Fruit fly (Drosophila melanogaster) whole organism, embryonic: ENCODE data around the gene Rrp45.
A peak's percentile ranks its signal among the peaks of the same experiment; 100 is the strongest.

Experiments used
- ATbp ChIP-seq: fragments of 200-800 bp; sonication (Bioruptor generic); optimal IDR thresholded peaks from 2 replicates; lab custom pipeline; 2017; ENCODE audit warnings: missing biosample characterization, mild to moderate bottlenecking, missing genetic modification characterization, missing genetic modification reagents
- Blimp-1 ChIP-seq: fragments of 200-800 bp; sonication (Bioruptor generic); optimal IDR thresholded peaks from 3 replicates; lab custom pipeline; 2018; ENCODE audit warnings: missing biosample characterization, missing genetic modification characterization, mild to moderate bottlenecking, moderate library complexity, missing genetic modification reagents
- CG10147 ChIP-seq: fragments of 200-800 bp; sonication (Bioruptor generic); optimal IDR thresholded peaks from 2 replicates; lab custom pipeline; 2019; ENCODE audit warnings: missing biosample characterization, mild to moderate bottlenecking, missing genetic modification characterization, moderate library complexity
- CG10267 ChIP-seq: fragments of 200-800 bp; sonication (Bioruptor generic); optimal IDR thresholded peaks from 2 replicates; lab custom pipeline; 2018; ENCODE audit warnings: missing biosample characterization, mild to moderate bottlenecking, missing genetic modification characterization, moderate library complexity
- CG10654 ChIP-seq: fragments of 200-800 bp; sonication (Bioruptor generic); optimal IDR thresholded peaks from 2 replicates; lab custom pipeline; 2016; ENCODE audit warnings: missing biosample characterization, missing genetic modification characterization
- CG11504 ChIP-seq: fragments of 200-800 bp; sonication (Bioruptor generic); optimal IDR thresholded peaks from 3 replicates; lab custom pipeline; 2019; ENCODE audit warnings: missing biosample characterization, mild to moderate bottlenecking, missing genetic modification characterization, moderate library complexity
- CG1233 ChIP-seq: fragments of 200-800 bp; sonication (Bioruptor generic); optimal IDR thresholded peaks from 4 replicates; lab custom pipeline; 2018; ENCODE audit warnings: missing biosample characterization, mild to moderate bottlenecking, missing genetic modification characterization
- CG12391 ChIP-seq: fragments of 200-800 bp; sonication (Bioruptor generic); optimal IDR thresholded peaks from 3 replicates; lab custom pipeline; 2018; ENCODE audit warnings: missing biosample characterization, mild to moderate bottlenecking, missing genetic modification characterization, moderate library complexity
- CG15269 ChIP-seq: fragments of 200-800 bp; sonication (Bioruptor generic); optimal IDR thresholded peaks from 2 replicates; lab custom pipeline; 2018; ENCODE audit warnings: missing biosample characterization, mild to moderate bottlenecking, missing genetic modification characterization, moderate library complexity
- CG17359 ChIP-seq: fragments of 200-800 bp; sonication (Bioruptor generic); optimal IDR thresholded peaks from 3 replicates; lab custom pipeline; 2018; ENCODE audit warnings: missing biosample characterization, mild to moderate bottlenecking, missing genetic modification characterization, moderate library complexity
- CG17361 ChIP-seq: fragments of 200-800 bp; sonication (Bioruptor generic); IDR thresholded peaks from 3 replicates; pipeline ENCODE4 v1.3.6; 2022; ENCODE audit warnings: missing biosample characterization, missing genetic modification characterization
- CG17829 ChIP-seq: fragments of 200-800 bp; optimal IDR thresholded peaks from 2 replicates; lab custom pipeline; 2019; ENCODE audit warnings: missing biosample characterization, mild to moderate bottlenecking, missing genetic modification characterization, moderate library complexity
- CG2678 ChIP-seq: fragments of 200-800 bp; sonication (Bioruptor generic); optimal IDR thresholded peaks from 3 replicates; lab custom pipeline; 2019; ENCODE audit warnings: missing biosample characterization, mild to moderate bottlenecking, missing genetic modification characterization, moderate library complexity
- CG2712 ChIP-seq: fragments of 200-800 bp; optimal IDR thresholded peaks from 3 replicates; lab custom pipeline; 2019; ENCODE audit warnings: missing biosample characterization, mild to moderate bottlenecking, missing genetic modification characterization, moderate library complexity
- CG34422 ChIP-seq: fragments of 200-800 bp; sonication (Bioruptor generic); IDR thresholded peaks from 3 replicates; pipeline ENCODE4 v1.3.6; 2022; ENCODE audit warnings: missing biosample characterization, missing genetic modification characterization
- CG4404 ChIP-seq: fragments of 200-800 bp; sonication (Bioruptor generic); IDR thresholded peaks from 2 replicates; pipeline ENCODE4 v1.3.6; 2022; ENCODE audit warnings: missing biosample characterization, missing genetic modification characterization
- CG4730 ChIP-seq: fragments of 200-800 bp; sonication (Bioruptor generic); IDR thresholded peaks from 2 replicates; pipeline ENCODE4 v1.3.6; 2022; ENCODE audit warnings: missing biosample characterization, missing genetic modification characterization
- CG7839 ChIP-seq: fragments of 200-800 bp; sonication (Bioruptor generic); optimal IDR thresholded peaks from 3 replicates; lab custom pipeline; 2018; ENCODE audit warnings: missing biosample characterization, mild to moderate bottlenecking, missing genetic modification characterization, moderate library complexity
- CG8388 ChIP-seq: fragments of 200-800 bp; sonication (Bioruptor generic); optimal IDR thresholded peaks from 2 replicates; lab custom pipeline; 2019; ENCODE audit warnings: missing biosample characterization, mild to moderate bottlenecking, missing genetic modification characterization, moderate library complexity
- CoRest ChIP-seq: fragments of 200-800 bp; sonication (Bioruptor generic); optimal IDR thresholded peaks from 3 replicates; lab custom pipeline; 2018; ENCODE audit warnings: missing biosample characterization, mild to moderate bottlenecking, missing genetic modification characterization, moderate library complexity
- D19A ChIP-seq: fragments of 200-800 bp; optimal IDR thresholded peaks from 3 replicates; lab custom pipeline; 2019; ENCODE audit warnings: missing biosample characterization, mild to moderate bottlenecking, missing genetic modification characterization, moderate library complexity
- Dbx ChIP-seq: fragments of 200-800 bp; sonication (Bioruptor generic); IDR thresholded peaks from 3 replicates; pipeline ENCODE4 v1.3.6; 2022; ENCODE audit warnings: missing biosample characterization, missing genetic modification characterization
- Dek ChIP-seq: fragments of 200-800 bp; sonication (Bioruptor generic); optimal IDR thresholded peaks from 3 replicates; lab custom pipeline; 2019; ENCODE audit warnings: missing biosample characterization, mild to moderate bottlenecking, missing genetic modification characterization, moderate library complexity
- Dip3 ChIP-seq: fragments of 200-800 bp; sonication (Bioruptor generic); optimal IDR thresholded peaks from 3 replicates; lab custom pipeline; 2016; ENCODE audit warnings: missing biosample characterization, missing genetic modification characterization
- Doc3 ChIP-seq: fragments of 200-800 bp; sonication (Bioruptor generic); IDR thresholded peaks from 3 replicates; pipeline ENCODE4 v1.3.6; 2022; ENCODE audit warnings: missing biosample characterization, missing genetic modification characterization; ENCODE audit not compliant: partially characterized antibody
- E2f1 ChIP-seq: fragments of 200-800 bp; sonication (Bioruptor generic); IDR thresholded peaks from 2 replicates; pipeline ENCODE4 v1.3.6; 2022; ENCODE audit warnings: missing biosample characterization, missing genetic modification characterization
- GATAe ChIP-seq: fragments of 200-800 bp; sonication (Bioruptor generic); conservative IDR thresholded peaks from 2 replicates; pipeline ENCODE4 v1.3.6; 2022; ENCODE audit warnings: missing biosample characterization, missing genetic modification characterization
- H2.0 ChIP-seq: fragments of 200-800 bp; sonication (Bioruptor generic); IDR thresholded peaks from 2 replicates; pipeline ENCODE4 v1.3.6; 2022; ENCODE audit warnings: missing biosample characterization, missing genetic modification characterization
- HLH3B ChIP-seq: fragments of 200-800 bp; sonication (Bioruptor generic); IDR thresholded peaks from 2 replicates; pipeline ENCODE4 v1.3.6; 2022; ENCODE audit warnings: missing biosample characterization, missing genetic modification characterization
- HmgZ ChIP-seq: fragments of 200-800 bp; sonication (Bioruptor generic); optimal IDR thresholded peaks from 2 replicates; lab custom pipeline; 2018; ENCODE audit warnings: missing biosample characterization, mild to moderate bottlenecking, missing genetic modification characterization
- Hr51 ChIP-seq, 2 experiments: fragments of 200-800 bp; sonication (Bioruptor generic); optimal IDR thresholded peaks; 2 replicates in 1 of 2; 3 replicates in 1 of 2; lab custom pipeline; 2016 to 2018; ENCODE audit warnings: missing biosample characterization in 2 of 2, missing genetic modification characterization in 2 of 2, mild to moderate bottlenecking in 1 of 2, moderate library complexity in 1 of 2
- NC2β ChIP-seq: fragments of 200-800 bp; sonication (Bioruptor generic); optimal IDR thresholded peaks from 2 replicates; lab custom pipeline; 2016; ENCODE audit warnings: missing biosample characterization, missing genetic modification characterization
- Oli ChIP-seq: fragments of 200-800 bp; sonication (Bioruptor generic); optimal IDR thresholded peaks from 2 replicates; lab custom pipeline; 2018; ENCODE audit warnings: missing biosample characterization, mild to moderate bottlenecking, missing genetic modification characterization, moderate library complexity
- Sox100B ChIP-seq: fragments of 200-800 bp; sonication (Bioruptor generic); optimal IDR thresholded peaks from 3 replicates; lab custom pipeline; 2018; ENCODE audit warnings: missing biosample characterization, mild to moderate bottlenecking, missing genetic modification characterization
- Sox102F ChIP-seq: fragments of 200-800 bp; sonication (Bioruptor generic); optimal IDR thresholded peaks from 2 replicates; lab custom pipeline; 2018; ENCODE audit warnings: missing biosample characterization, mild to moderate bottlenecking, missing genetic modification characterization, moderate library complexity
- Usf ChIP-seq: fragments of 200-800 bp; sonication (Bioruptor generic); optimal IDR thresholded peaks from 2 replicates; lab custom pipeline; 2017; ENCODE audit warnings: missing genotype, missing biosample characterization, missing genetic modification characterization
- bcd ChIP-seq: fragments of 200-800 bp; sonication (Bioruptor generic); optimal IDR thresholded peaks from 2 replicates; lab custom pipeline; 2017; ENCODE audit warnings: missing biosample characterization, mild to moderate bottlenecking, missing genetic modification characterization
- bowl ChIP-seq: fragments of 200-800 bp; sonication (Bioruptor generic); IDR thresholded peaks from 2 replicates; pipeline ENCODE4 v1.3.6; 2022; ENCODE audit warnings: missing biosample characterization, missing genetic modification characterization
- dmrt99B ChIP-seq: fragments of 200-800 bp; sonication (Bioruptor generic); optimal IDR thresholded peaks from 2 replicates; lab custom pipeline; 2018; ENCODE audit warnings: missing biosample characterization, mild to moderate bottlenecking, missing genetic modification characterization, moderate library complexity
- esg ChIP-seq: fragments of 200-800 bp; sonication (Bioruptor generic); conservative IDR thresholded peaks from 2 replicates; pipeline ENCODE4 v1.3.6; 2022; ENCODE audit warnings: missing biosample characterization, missing genetic modification characterization
- gem ChIP-seq: fragments of 200-800 bp; sonication (Bioruptor generic); optimal IDR thresholded peaks from 2 replicates; lab custom pipeline; 2019; ENCODE audit warnings: missing biosample characterization, mild to moderate bottlenecking, missing genetic modification characterization, moderate library complexity
- hkb ChIP-seq, 2 experiments: fragments of 200-800 bp in 1 of 2; fragments of >200 bp in 1 of 2; sonication (Bioruptor generic) in 1 of 2; IDR thresholded peaks in 1 of 2; optimal IDR thresholded peaks in 1 of 2; 2 replicates each; pipeline versions ENCODE4 v1.3.6 to Lab custom; 2017 to 2022; ENCODE audit warnings: missing biosample characterization in 1 of 2, missing genetic modification characterization in 1 of 2
- klu ChIP-seq: fragments of 200-800 bp; sonication (Bioruptor generic); IDR thresholded peaks from 2 replicates; pipeline ENCODE4 v1.3.6; 2022; ENCODE audit warnings: missing biosample characterization, missing genetic modification characterization
- phol ChIP-seq: fragments of 200-800 bp; sonication (Bioruptor generic); optimal IDR thresholded peaks from 3 replicates; lab custom pipeline; 2018; ENCODE audit warnings: missing biosample characterization, mild to moderate bottlenecking, missing genetic modification characterization, moderate library complexity
- sens ChIP-seq: fragments of 200-800 bp; sonication (Bioruptor generic); peaks from one replicate; lab custom pipeline; 2016; ENCODE audit warnings: missing biosample characterization, missing genetic modification characterization
- slbo ChIP-seq: fragments of 200-800 bp; sonication (Bioruptor generic); IDR thresholded peaks from 2 replicates; pipeline ENCODE4 v1.3.6; 2022; ENCODE audit warnings: missing biosample characterization, missing genetic modification characterization
- sob ChIP-seq: fragments of 200-800 bp; sonication (Bioruptor generic); IDR thresholded peaks from 2 replicates; pipeline ENCODE4 v1.3.6; 2022; ENCODE audit warnings: missing biosample characterization, missing genetic modification characterization
- z ChIP-seq: fragments of 200-800 bp; sonication (Bioruptor generic); IDR thresholded peaks from 3 replicates; pipeline ENCODE4 v1.3.6; 2022; ENCODE audit warnings: missing biosample characterization, missing genetic modification characterization

The Rrp45 gene

DNA sequence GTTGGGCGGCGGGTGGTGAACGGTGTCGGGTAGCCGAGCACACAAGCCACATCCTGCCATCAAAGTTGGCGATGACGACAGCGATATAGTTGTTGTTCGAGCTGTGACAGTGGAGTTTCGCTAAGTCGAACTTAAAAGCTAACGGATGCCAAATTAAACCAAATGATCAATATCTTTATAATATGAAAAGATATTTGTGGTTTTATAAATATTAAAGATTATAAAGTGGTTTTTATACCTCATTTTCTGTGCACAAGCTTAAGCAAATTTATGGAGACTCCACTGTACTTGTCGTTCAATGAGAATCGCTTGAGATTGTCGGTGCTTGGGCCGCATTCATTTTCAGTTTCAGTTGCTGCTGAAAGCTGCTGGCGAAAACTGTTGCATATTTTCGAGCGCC is 31.0 kb upstream of the Rrp45 start (continued):
- TF ChIP-seq NC2β (GFP tag; lab: Kevin White, UChicago) (no peak), CG34422 (peak; percentile 38; the same call in 1 of the 3 replicates), HmgZ (tag; lab: Kevin White, UChicago) (peak; percentile 21), Doc3 (GFP tag; lab: Robert Waterston, UW) (no peak), CG10147 (GFP tag; lab: Kevin White, UChicago) (peak; percentile 29), CG10267 (tag; lab: Kevin White, UChicago) (peak; percentile 27), Dbx (0 out of 3 replicates have a peak, but pooled peaks have one; percentile 31), H2.0 (GFP tag; lab: Robert Waterston, UW) (peak; percentile 42; the same call in 1 of the 2 replicates), CG12391 (tag; lab: Kevin White, UChicago) (peak; percentile 56), CG10654 (GFP tag; lab: Kevin White, UChicago) (no peak), CG17361 (GFP tag; lab: Robert Waterston, UW) (peak; percentile 38; the same call in 1 of the 3 replicates), hkb (optimal IDR thresholded peaks at IDR 0.05; lab: Kevin White, UChicago) (no peak), hkb (GFP tag; IDR thresholded peaks at IDR 0.05; lab: Robert Waterston, UW) (peak; percentile 78), Dek (tag; lab: Kevin White, UChicago) (no peak), bcd (GFP tag; lab: Kevin White, UChicago) (peak; percentile 41), bowl (0 out of 2 replicates have a peak, but pooled peaks have one; percentile 18), klu (0 out of 2 replicates have a peak, but pooled peaks have one; percentile 10), CG1233 (GFP tag; lab: Kevin White, UChicago) (peak; percentile 11), E2f1 (peak; percentile 53), GATAe (GFP tag; lab: Robert Waterston, UW) (0 out of 2 replicates have a peak, but pooled peaks have one; percentile 12), Oli (tag; lab: Kevin White, UChicago) (peak; percentile 52), sob (GFP tag; lab: Robert Waterston, UW) (peak; percentile 42; the same call in 1 of the 2 replicates), Sox102F (GFP tag; lab: Kevin White, UChicago) (peak; percentile 78), ATbp (GFP tag; lab: Kevin White, UChicago) (peak; percentile 61), HLH3B (GFP tag; lab: Robert Waterston, UW) (peak; percentile 72), dmrt99B (tag; lab: Kevin White, UChicago) (peak; percentile 70), CG17829 (tag; lab: Kevin White, UChicago) (peak; percentile 51), CG4404 (GFP tag; lab: Robert Waterston, UW) (peak; percentile 32; the same call in 1 of the 2 replicates), CG4730 (peak; percentile 39; the same call in 1 of the 2 replicates), CG15269 (tag; lab: Kevin White, UChicago) (peak; percentile 71), CG11504 (peak; percentile 77), slbo (peak; percentile 66), esg (GFP tag; lab: Robert Waterston, UW) (peak; percentile 49)

DNA sequence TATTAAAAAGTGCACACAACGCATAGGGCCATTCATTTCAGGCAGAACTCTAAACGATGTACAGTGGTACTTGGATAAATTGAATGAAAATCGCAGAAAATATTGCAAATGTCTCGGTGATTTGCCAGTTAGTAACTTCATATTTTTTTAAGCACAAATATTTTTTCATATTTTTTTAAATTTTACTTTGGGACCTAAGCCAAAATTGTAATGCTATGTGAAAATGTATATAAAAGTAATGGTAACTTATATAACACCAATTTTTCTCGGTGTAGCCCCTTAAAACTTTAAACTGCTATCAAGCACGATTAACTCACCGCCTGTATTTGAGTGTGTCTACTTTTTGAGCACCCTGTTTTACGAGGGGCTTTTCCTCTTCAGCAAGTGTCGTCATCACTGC is 30.1 kb upstream of the Rrp45 start:
- TF ChIP-seq CG7839 (tag; lab: Kevin White, UChicago) (peak; percentile 13), CG17359 (tag; lab: Kevin White, UChicago) (peak; percentile 23), Dbx (no peak), gem (tag; lab: Kevin White, UChicago) (peak; percentile 39), Sox100B (peak; percentile 9), HLH3B (GFP tag; lab: Robert Waterston, UW) (0 out of 2 replicates have a peak, but pooled peaks have one; percentile 16), dmrt99B (tag; lab: Kevin White, UChicago) (peak; percentile 38), sens (GFP tag; lab: Kevin White, UChicago) (peak; percentile 76), CG2678 (tag; lab: Kevin White, UChicago) (peak; percentile 29), Dip3 (GFP tag; lab: Kevin White, UChicago) (no peak), CoRest (tag; lab: Kevin White, UChicago) (no peak), Blimp-1 (GFP tag; lab: Kevin White, UChicago) (peak; percentile 30), CG8388 (GFP tag; lab: Kevin White, UChicago) (no peak), Hr51 (GFP tag; optimal IDR thresholded peaks at IDR 0.05; lab: Kevin White, UChicago) (peak in 1 of 2 experiments; percentile 4), Sox102F (GFP tag; lab: Kevin White, UChicago) (peak; percentile 40), z (GFP tag; lab: Robert Waterston, UW) (no peak), D19A (tag; lab: Kevin White, UChicago) (peak; percentile 2), CG2712 (peak; percentile 11), Oli (tag; lab: Kevin White, UChicago) (peak; percentile 12), CG11504 (peak; percentile 48), Usf (GFP tag; lab: Kevin White, UChicago) (no peak), phol (peak; percentile 44)
